Fruit fly (Drosophila melanogaster) Kc167 (cell line): ENCODE results near the gene msb1l.

ENCODE experiments used
- Myc ChIP-seq: fragments of >200 bp; optimal IDR thresholded peaks from 2 replicates; lab custom pipeline; 2017; ENCODE audit warnings: missing external identifiers
- Sin3A ChIP-seq: fragments of >200 bp; optimal IDR thresholded peaks from 2 replicates; lab custom pipeline; 2018; ENCODE audit warnings: missing external identifiers
- h ChIP-seq: fragments of >200 bp; optimal IDR thresholded peaks from 3 replicates; lab custom pipeline; 2018; ENCODE audit warnings: missing external identifiers
- psq ChIP-seq: fragments of >200 bp; optimal IDR thresholded peaks from 2 replicates; lab custom pipeline; 2017; ENCODE audit warnings: missing external identifiers
- ttk ChIP-seq: sonication (Bioruptor generic); optimal IDR thresholded peaks from 2 replicates; lab custom pipeline; 2017; ENCODE audit warnings: missing external identifiers

DNA sequence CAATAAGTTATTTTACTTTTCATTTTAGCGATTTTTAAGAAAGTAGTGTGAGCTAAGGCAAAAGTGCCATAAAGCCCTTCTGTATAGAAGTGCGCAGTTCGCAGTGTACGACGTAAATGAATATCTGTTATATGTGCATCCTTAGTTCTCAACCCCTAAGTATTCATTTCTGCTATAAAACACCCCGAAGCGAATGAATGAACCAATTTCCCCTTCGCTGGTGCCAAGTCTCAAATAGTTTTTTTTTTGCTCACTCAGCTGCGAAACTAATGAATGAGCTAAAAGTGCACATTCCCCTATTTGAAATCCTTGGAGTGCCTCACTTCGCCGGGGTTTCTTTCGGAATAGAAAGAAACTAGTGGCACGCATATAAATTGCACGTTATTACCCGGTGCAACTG lies 13.1 kb downstream of the msb1l start:
- TF ChIP-seq Myc (lab: Kevin White, UChicago) (no peak), Sin3A (no peak), ttk (lab: Kevin White, UChicago) (no peak), psq (lab: Kevin White, UChicago) (no peak), h (lab: Kevin White, UChicago) (no peak)
